Fruit fly (Drosophila melanogaster) whole organism, embryonic: Measurements from ENCODE around the gene CG46026.

Source experiments
- Adf1 ChIP-seq: fragments of 200-800 bp; sonication (Bioruptor generic); IDR thresholded peaks from 2 replicates; pipeline ENCODE4 v1.3.6; 2022; ENCODE audit warnings: missing biosample characterization, missing genetic modification characterization
- Bdp1 ChIP-seq: fragments of 200-800 bp; sonication (Bioruptor generic); optimal IDR thresholded peaks from 3 replicates; lab custom pipeline; 2016; ENCODE audit warnings: missing biosample characterization, missing genetic modification characterization
- Bgb ChIP-seq: fragments of 200-800 bp; sonication (Bioruptor generic); IDR thresholded peaks from 2 replicates; pipeline ENCODE4 v1.3.6; 2022; ENCODE audit warnings: missing biosample characterization, missing genetic modification characterization; ENCODE audit not compliant: partially characterized antibody
- CG11560 ChIP-seq: fragments of 200-800 bp; sonication (Bioruptor generic); IDR thresholded peaks from 3 replicates; pipeline ENCODE4 v1.3.6; 2022; ENCODE audit warnings: missing biosample characterization, missing genetic modification characterization
- CG13123 ChIP-seq: fragments of 200-800 bp; sonication (Bioruptor generic); optimal IDR thresholded peaks from 2 replicates; lab custom pipeline; 2016; ENCODE audit warnings: missing biosample characterization, missing genetic modification characterization
- CG14014 ChIP-seq: fragments of 200-800 bp; sonication (Bioruptor generic); IDR thresholded peaks from 2 replicates; pipeline ENCODE4 v1.3.6; 2022; ENCODE audit warnings: missing biosample characterization, missing genetic modification characterization
- CG14441 ChIP-seq: fragments of 200-800 bp; sonication (Bioruptor generic); IDR thresholded peaks from 2 replicates; pipeline ENCODE4 v1.3.6; 2022; ENCODE audit warnings: missing biosample characterization, missing genetic modification characterization
- CG17612 ChIP-seq: fragments of 200-800 bp; sonication (Bioruptor generic); IDR thresholded peaks from 2 replicates; pipeline ENCODE4 v1.3.6; 2022; ENCODE audit warnings: missing biosample characterization, missing genetic modification characterization
- CG18599 ChIP-seq: fragments of 200-800 bp; sonication (Bioruptor generic); optimal IDR thresholded peaks from 3 replicates; lab custom pipeline; 2017; ENCODE audit warnings: missing biosample characterization, missing genetic modification characterization, mild to moderate bottlenecking, moderate library complexity, missing genetic modification reagents
- CG2120 ChIP-seq: fragments of 200-800 bp; sonication (Bioruptor generic); optimal IDR thresholded peaks from 3 replicates; lab custom pipeline; 2016; ENCODE audit warnings: missing biosample characterization, missing genetic modification characterization
- CG3065 ChIP-seq: fragments of 200-800 bp; sonication (Bioruptor generic); optimal IDR thresholded peaks from 2 replicates; lab custom pipeline; 2016; ENCODE audit warnings: missing biosample characterization, missing genetic modification characterization
- CG31365 ChIP-seq: fragments of 200-800 bp; sonication (Bioruptor generic); optimal IDR thresholded peaks from 2 replicates; lab custom pipeline; 2018; ENCODE audit warnings: missing biosample characterization, mild to moderate bottlenecking, missing genetic modification characterization
- CG32772 ChIP-seq: fragments of 200-800 bp; sonication (Bioruptor generic); IDR thresholded peaks from 2 replicates; pipeline ENCODE4 v1.3.6; 2022; ENCODE audit warnings: missing biosample characterization, missing genetic modification characterization
- CG34376 ChIP-seq: fragments of 200-800 bp; sonication (Bioruptor generic); optimal IDR thresholded peaks from 2 replicates; lab custom pipeline; 2018; ENCODE audit warnings: missing biosample characterization, mild to moderate bottlenecking, missing genetic modification characterization
- CG5245 ChIP-seq: fragments of 200-800 bp; sonication (Bioruptor generic); optimal IDR thresholded peaks from 3 replicates; lab custom pipeline; 2016; ENCODE audit warnings: missing biosample characterization, missing genetic modification characterization
- CG6791 ChIP-seq: fragments of 200-800 bp; sonication (Bioruptor generic); IDR thresholded peaks from 3 replicates; pipeline ENCODE4 v1.3.6; 2022; ENCODE audit warnings: missing biosample characterization, missing genetic modification characterization; ENCODE audit not compliant: partially characterized antibody
- CG7357 ChIP-seq: fragments of 200-800 bp; sonication (Bioruptor generic); IDR thresholded peaks from 3 replicates; pipeline ENCODE4 v1.3.6; 2022; ENCODE audit warnings: missing biosample characterization, missing genetic modification characterization
- CG8388 ChIP-seq: fragments of 200-800 bp; sonication (Bioruptor generic); optimal IDR thresholded peaks from 2 replicates; lab custom pipeline; 2019; ENCODE audit warnings: missing biosample characterization, mild to moderate bottlenecking, missing genetic modification characterization, moderate library complexity
- CG8944 ChIP-seq: fragments of 200-800 bp; sonication (Bioruptor generic); optimal IDR thresholded peaks from 3 replicates; lab custom pipeline; 2016; ENCODE audit warnings: missing biosample characterization, missing genetic modification characterization
- CTCF ChIP-seq: fragments of 200-800 bp; sonication (Bioruptor generic); optimal IDR thresholded peaks from 2 replicates; lab custom pipeline; 2017; ENCODE audit warnings: missing biosample characterization, mild to moderate bottlenecking, missing genetic modification characterization, moderate library complexity
- Dad ChIP-seq: fragments of 200-800 bp; sonication (Bioruptor generic); optimal IDR thresholded peaks from 3 replicates; lab custom pipeline; 2016; ENCODE audit warnings: missing biosample characterization, missing genetic modification characterization
- Dip3 ChIP-seq: fragments of 200-800 bp; sonication (Bioruptor generic); optimal IDR thresholded peaks from 3 replicates; lab custom pipeline; 2016; ENCODE audit warnings: missing biosample characterization, missing genetic modification characterization
- HLHmδ ChIP-seq: fragments of 200-800 bp; sonication (Bioruptor generic); optimal IDR thresholded peaks from 2 replicates; lab custom pipeline; 2018; ENCODE audit warnings: missing biosample characterization, mild to moderate bottlenecking, missing genetic modification characterization, moderate library complexity
- Hey ChIP-seq: fragments of 200-800 bp; sonication (Bioruptor generic); optimal IDR thresholded peaks from 3 replicates; lab custom pipeline; 2018; ENCODE audit warnings: missing biosample characterization, mild to moderate bottlenecking, missing genetic modification characterization
- Hr3 ChIP-seq: fragments of 200-800 bp; sonication (Bioruptor generic); optimal IDR thresholded peaks from 3 replicates; lab custom pipeline; 2016; ENCODE audit warnings: missing biosample characterization, missing genetic modification characterization
- Hsf ChIP-seq: fragments of 200-800 bp; sonication (Bioruptor generic); optimal IDR thresholded peaks from 3 replicates; lab custom pipeline; 2016; ENCODE audit warnings: missing biosample characterization, missing genetic modification characterization
- Jarid2 ChIP-seq: fragments of 200-800 bp; sonication (Bioruptor generic); optimal IDR thresholded peaks from 3 replicates; lab custom pipeline; 2017; ENCODE audit warnings: mild to moderate bottlenecking, missing biosample characterization, missing genetic modification reagents, missing genetic modification characterization
- MBD-R2 ChIP-seq: fragments of 200-800 bp; sonication (Bioruptor generic); IDR thresholded peaks from 2 replicates; pipeline ENCODE4 v1.3.6; 2022; ENCODE audit warnings: missing biosample characterization, missing genetic modification characterization
- Mad ChIP-seq: fragments of 200-800 bp; sonication (Bioruptor generic); optimal IDR thresholded peaks from 2 replicates; lab custom pipeline; 2016; ENCODE audit warnings: missing biosample characterization, missing genetic modification characterization
- Mrtf ChIP-seq: fragments of 200-800 bp; sonication (Bioruptor generic); IDR thresholded peaks from 3 replicates; pipeline ENCODE4 v1.3.6; 2022; ENCODE audit warnings: missing biosample characterization, missing genetic modification characterization
- Scr ChIP-seq: fragments of 200-800 bp; sonication (Bioruptor generic); IDR thresholded peaks from 2 replicates; pipeline ENCODE4 v1.3.6; 2022; ENCODE audit warnings: missing biosample characterization, missing genetic modification characterization; ENCODE audit not compliant: partially characterized antibody
- Sin3A ChIP-seq: fragments of >200 bp; optimal IDR thresholded peaks from 2 replicates; lab custom pipeline; 2018
- Vsx1 ChIP-seq: fragments of 200-800 bp; sonication (Bioruptor generic); optimal IDR thresholded peaks from 2 replicates; lab custom pipeline; 2017; ENCODE audit warnings: missing biosample characterization, mild to moderate bottlenecking, missing genetic modification characterization, missing genetic modification reagents
- ara ChIP-seq: fragments of 200-800 bp; sonication (Bioruptor generic); IDR thresholded peaks from 2 replicates; pipeline ENCODE4 v1.3.6; 2022; ENCODE audit warnings: missing biosample characterization, missing genetic modification characterization
- dati ChIP-seq: fragments of 200-800 bp; sonication (Bioruptor generic); IDR thresholded peaks from 2 replicates; pipeline ENCODE4 v1.3.6; 2022; ENCODE audit warnings: missing biosample characterization, missing genetic modification characterization
- dimm ChIP-seq: fragments of 200-800 bp; sonication (Bioruptor generic); IDR thresholded peaks from 2 replicates; pipeline ENCODE4 v1.3.6; 2022; ENCODE audit warnings: missing biosample characterization, missing genetic modification characterization
- disco-r ChIP-seq: fragments of 200-800 bp; sonication (Bioruptor generic); optimal IDR thresholded peaks from 2 replicates; lab custom pipeline; 2016; ENCODE audit warnings: missing biosample characterization, missing genetic modification characterization
- esg ChIP-seq: fragments of 200-800 bp; sonication (Bioruptor generic); conservative IDR thresholded peaks from 2 replicates; pipeline ENCODE4 v1.3.6; 2022; ENCODE audit warnings: missing biosample characterization, missing genetic modification characterization
- fd64A ChIP-seq: fragments of 200-800 bp; sonication (Bioruptor generic); optimal IDR thresholded peaks from 3 replicates; lab custom pipeline; 2018; ENCODE audit warnings: missing biosample characterization, mild to moderate bottlenecking, missing genetic modification characterization
- gcm2 ChIP-seq: fragments of 200-800 bp; sonication (Bioruptor generic); optimal IDR thresholded peaks from 2 replicates; lab custom pipeline; 2016; ENCODE audit warnings: missing biosample characterization, missing genetic modification characterization
- gfzf ChIP-seq: fragments of 200-800 bp; sonication (Bioruptor generic); optimal IDR thresholded peaks from 2 replicates; lab custom pipeline; 2016; ENCODE audit warnings: missing biosample characterization, mild to moderate bottlenecking, missing genetic modification characterization, moderate library complexity
- gro ChIP-seq: fragments of 200-800 bp; sonication (Bioruptor generic); optimal IDR thresholded peaks from 2 replicates; lab custom pipeline; 2016; ENCODE audit warnings: missing biosample characterization, missing genetic modification characterization
- her ChIP-seq: fragments of 200-800 bp; sonication (Bioruptor generic); optimal IDR thresholded peaks from 2 replicates; lab custom pipeline; 2016; ENCODE audit warnings: missing biosample characterization, missing genetic modification characterization
- insv ChIP-seq, 2 experiments: fragments of 200-800 bp; sonication (Bioruptor generic); optimal IDR thresholded peaks; 3 replicates each; lab custom pipeline; 2016 to 2018; ENCODE audit warnings: missing biosample characterization in 2 of 2, missing genetic modification characterization in 2 of 2
- lmd ChIP-seq: fragments of 200-800 bp; sonication (Bioruptor generic); IDR thresholded peaks from 2 replicates; pipeline ENCODE4 v1.3.6; 2022; ENCODE audit warnings: missing biosample characterization, missing genetic modification characterization
- oc ChIP-seq: fragments of 200-800 bp; sonication (Bioruptor generic); optimal IDR thresholded peaks from 2 replicates; lab custom pipeline; 2018; ENCODE audit warnings: missing biosample characterization, mild to moderate bottlenecking, missing genetic modification characterization, moderate library complexity
- onecut ChIP-seq: fragments of 200-800 bp; sonication (Bioruptor generic); IDR thresholded peaks from 2 replicates; pipeline ENCODE4 v1.3.6; 2022; ENCODE audit warnings: missing biosample characterization, missing genetic modification characterization
- row ChIP-seq: fragments of 200-800 bp; sonication (Bioruptor generic); IDR thresholded peaks from 3 replicates; pipeline ENCODE4 v1.3.6; 2022; ENCODE audit warnings: missing biosample characterization, missing genetic modification characterization
- scrt ChIP-seq: fragments of 200-800 bp; sonication (Bioruptor generic); optimal IDR thresholded peaks from 2 replicates; lab custom pipeline; 2018; ENCODE audit warnings: missing biosample characterization, mild to moderate bottlenecking, missing genetic modification characterization, moderate library complexity
- sd ChIP-seq: fragments of 200-800 bp; sonication (Bioruptor generic); optimal IDR thresholded peaks from 3 replicates; lab custom pipeline; 2018; ENCODE audit warnings: missing biosample characterization, mild to moderate bottlenecking, missing genetic modification characterization, moderate library complexity
- tio ChIP-seq: fragments of 200-800 bp; sonication (Bioruptor generic); optimal IDR thresholded peaks from 2 replicates; lab custom pipeline; 2017; ENCODE audit warnings: missing biosample characterization, missing genetic modification characterization, inconsistent platforms
- unpg ChIP-seq: fragments of 200-800 bp; sonication (Bioruptor generic); optimal IDR thresholded peaks from 3 replicates; lab custom pipeline; 2018; ENCODE audit warnings: missing biosample characterization, mild to moderate bottlenecking, missing genetic modification characterization, moderate library complexity
- wek ChIP-seq: fragments of 200-800 bp; sonication (Bioruptor generic); optimal IDR thresholded peaks from 3 replicates; lab custom pipeline; 2018; ENCODE audit warnings: missing biosample characterization, mild to moderate bottlenecking, missing genetic modification characterization, moderate library complexity
- wor ChIP-seq: fragments of 200-800 bp; sonication (Bioruptor generic); IDR thresholded peaks from 2 replicates; pipeline ENCODE4 v1.3.6; 2022; ENCODE audit warnings: missing biosample characterization, missing genetic modification characterization

Gene CG46026

DNA sequence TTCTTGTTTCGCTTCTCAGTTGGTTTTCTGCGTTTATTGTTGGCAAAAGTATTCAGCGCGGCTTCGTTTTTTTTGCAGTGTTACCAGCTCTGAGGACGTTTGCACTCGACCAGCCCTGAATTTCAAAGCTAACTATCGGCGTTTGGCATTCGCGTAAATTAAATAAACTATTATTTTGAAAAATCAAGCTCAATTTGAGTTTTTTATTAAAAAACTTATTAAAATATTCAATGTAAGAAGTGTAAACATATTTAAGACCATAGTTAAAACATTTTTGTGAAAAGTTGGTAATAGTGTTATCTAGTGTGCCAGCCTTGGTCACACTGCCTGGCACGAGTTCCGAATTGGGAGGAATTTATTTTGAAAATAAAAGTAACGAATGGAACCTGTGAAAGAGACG, 39.1 kb downstream of the CG46026 start, which contains the start of the genes SmD2 and CG18048 (continued):
- TF ChIP-seq CG31365 (tag; lab: Kevin White, UChicago) (no peak), lmd (GFP tag; lab: Robert Waterston, UW) (no peak), wor (GFP tag; lab: Robert Waterston, UW) (no peak), CG7357 (GFP tag; lab: Robert Waterston, UW) (no peak), gfzf (GFP tag; lab: Kevin White, UChicago) (peak; percentile 86), MBD-R2 (peak; percentile 92), Adf1 (GFP tag; lab: Robert Waterston, UW) (no peak), Scr (GFP tag; lab: Robert Waterston, UW) (peak; percentile 82), dati (GFP tag; lab: Robert Waterston, UW) (no peak), CG34376 (no peak), Vsx1 (no peak), CG11560 (tag; lab: Robert Waterston, UW) (no peak), Mrtf (GFP tag; lab: Robert Waterston, UW) (no peak), fd64A (GFP tag; lab: Kevin White, UChicago) (no peak), Hsf (GFP tag; lab: Kevin White, UChicago) (no peak), esg (GFP tag; lab: Robert Waterston, UW) (no peak), Dad (no peak), Bdp1 (GFP tag; lab: Kevin White, UChicago) (no peak), onecut (GFP tag; lab: Robert Waterston, UW) (no peak), oc (tag; lab: Kevin White, UChicago) (no peak), disco-r (GFP tag; lab: Kevin White, UChicago) (no peak), CG17612 (no peak), scrt (GFP tag; lab: Kevin White, UChicago) (no peak), gro (no peak), CTCF (GFP tag; lab: Kevin White, UChicago) (peak; percentile 22), CG13123 (peak; percentile 5), Dip3 (GFP tag; lab: Kevin White, UChicago) (no peak), Hey (no peak), HLHmδ (GFP tag; lab: Kevin White, UChicago) (no peak), Mad (GFP tag; lab: Kevin White, UChicago) (no peak), gcm2 (GFP tag; lab: Kevin White, UChicago) (no peak), ara (no peak), dimm (GFP tag; lab: Robert Waterston, UW) (no peak), Sin3A (lab: Kevin White, UChicago) (peak; percentile 90), her (no peak), wek (GFP tag; lab: Kevin White, UChicago) (no peak), Bgb (GFP tag; lab: Robert Waterston, UW) (peak; percentile 71), CG32772 (no peak), CG5245 (no peak), CG3065 (GFP tag; lab: Kevin White, UChicago) (no peak), CG2120 (GFP tag; lab: Kevin White, UChicago) (peak; percentile 14), CG8944 (GFP tag; lab: Kevin White, UChicago) (no peak), Jarid2 (GFP tag; lab: Kevin White, UChicago) (no peak), CG8388 (GFP tag; lab: Kevin White, UChicago) (no peak), insv (GFP tag; optimal IDR thresholded peaks at IDR 0.05; lab: Kevin White, UChicago) (no peak), Hr3 (GFP tag; lab: Kevin White, UChicago) (no peak), CG14014 (GFP tag; lab: Robert Waterston, UW) (no peak), row (GFP tag; lab: Robert Waterston, UW) (peak; percentile 83), CG14441 (no peak), sd (tag; lab: Kevin White, UChicago) (peak; percentile 80), CG18599 (no peak), CG6791 (no peak; the same call in 2 of the 3 replicates), unpg (GFP tag; lab: Kevin White, UChicago) (no peak), tio (GFP tag; lab: Kevin White, UChicago) (no peak)
